Worm (Caenorhabditis elegans): Measurements from ENCODE around the gene ins-32.

The ins-32 gene

DNA sequence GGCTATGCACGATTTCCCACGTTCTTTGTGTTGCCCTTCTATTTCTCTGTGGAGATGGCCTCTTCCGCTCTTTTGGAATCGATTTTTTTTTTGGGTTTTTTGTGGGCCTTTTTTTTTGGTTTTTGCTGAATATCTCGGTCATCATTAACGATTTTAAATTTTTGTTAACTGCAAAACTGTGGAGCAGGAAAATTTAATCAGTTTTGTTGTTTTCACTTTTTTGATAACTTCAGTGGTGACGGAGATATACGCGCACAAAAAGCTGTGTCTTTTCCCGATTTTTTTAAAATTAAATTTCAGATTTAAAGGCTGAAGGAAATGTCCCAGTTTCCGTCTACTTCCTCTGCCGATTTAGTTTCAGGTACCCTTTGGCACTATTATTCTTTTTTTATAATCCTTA lies 17.9 kb downstream of the ins-32 start, which contains the start of gene T24E12.1:
Gene T24E12.1, plus strand, starts transcription at position 301 of the 400 bp plus-strand sequence.
- no peak for TF ChIP-seq ceh-24 (tag; optimal IDR thresholded peaks at IDR 0.05)
- no peak for TF ChIP-seq pax-1 (tag; optimal IDR thresholded peaks at IDR 0.05)
- no peak for TF ChIP-seq ttx-3 (tag; optimal IDR thresholded peaks at IDR 0.05)
- no peak for TF ChIP-seq ceh-6 (GFP tag; optimal IDR thresholded peaks at IDR 0.05)
- no peak for TF ChIP-seq C08G9.2 (tag; optimal IDR thresholded peaks at IDR 0.05)
- no peak for TF ChIP-seq hlh-30 (tag; optimal IDR thresholded peaks at IDR 0.05; ENCODE audit: insufficient read depth)
- no peak for TF ChIP-seq ets-4 (tag; optimal IDR thresholded peaks at IDR 0.05)

DNA sequence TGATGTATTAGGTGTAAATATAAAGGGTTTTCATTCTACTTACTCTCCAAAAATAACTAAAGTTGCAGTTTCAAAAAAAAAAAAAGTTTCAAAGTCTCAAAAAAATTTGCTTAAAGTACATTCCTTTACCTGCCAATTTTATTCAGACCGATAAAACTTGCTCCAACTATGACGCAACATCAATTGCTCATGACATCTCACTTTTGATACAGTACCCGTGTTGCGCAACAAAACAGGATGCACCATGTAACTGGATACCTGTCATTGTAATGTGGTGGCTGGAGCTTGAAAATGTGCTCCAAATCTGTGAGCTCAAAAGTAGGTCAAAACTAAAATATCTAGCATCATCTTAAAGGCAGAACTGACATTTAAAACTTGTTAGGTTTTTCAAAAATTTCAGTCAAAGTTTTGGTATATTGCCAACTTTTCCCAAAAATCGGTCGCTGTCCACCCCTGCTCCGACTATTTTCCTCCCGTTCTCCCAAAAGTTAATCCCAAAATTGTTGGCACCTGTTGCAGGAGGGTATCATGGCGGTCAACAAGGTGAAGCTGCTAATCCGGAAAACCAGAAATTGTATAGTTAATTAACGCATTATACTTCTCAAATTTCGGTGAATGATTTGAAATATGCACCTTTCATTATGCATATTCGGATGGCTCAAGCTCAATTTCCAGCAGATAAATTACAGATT lies 20.7 kb downstream of the ins-32 start, which contains the start of gene T24E12.2:
Gene T24E12.2, plus strand, starts transcription at position 642 of the 692 bp plus-strand sequence.
- TF ChIP-seq pros-1 (tag; optimal IDR thresholded peaks at IDR 0.05), result no peak
- no peak for TF ChIP-seq elt-4 (tag; optimal IDR thresholded peaks at IDR 0.05)
- TF ChIP-seq nhr-11 (tag; optimal IDR thresholded peaks at IDR 0.05), result no peak
- TF ChIP-seq C38D4.7 (GFP tag; optimal IDR thresholded peaks at IDR 0.05), result no peak
- TF ChIP-seq dve-1 (tag; optimal IDR thresholded peaks at IDR 0.05), result no peak
- TF ChIP-seq fkh-6 (tag; optimal IDR thresholded peaks at IDR 0.05), result no peak
- TF ChIP-seq pag-3 (tag; optimal IDR thresholded peaks at IDR 0.05; ENCODE audit: borderline replicate concordance), result no peak
- TF ChIP-seq ets-4 (tag; optimal IDR thresholded peaks at IDR 0.05), result no peak
- no peak for TF ChIP-seq elt-2 (tag; optimal IDR thresholded peaks at IDR 0.05)
- no peak for TF ChIP-seq T23F11.4 (GFP tag; optimal IDR thresholded peaks at IDR 0.05)
- TF ChIP-seq gmeb-2 (tag; optimal IDR thresholded peaks at IDR 0.05), result no peak
- no peak for TF ChIP-seq odd-2 (tag; optimal IDR thresholded peaks at IDR 0.05)
- TF ChIP-seq lin-11 (tag; optimal IDR thresholded peaks at IDR 0.05), result no peak
- TF ChIP-seq Y22D7AL.16 (tag; optimal IDR thresholded peaks at IDR 0.05), result no peak

DNA sequence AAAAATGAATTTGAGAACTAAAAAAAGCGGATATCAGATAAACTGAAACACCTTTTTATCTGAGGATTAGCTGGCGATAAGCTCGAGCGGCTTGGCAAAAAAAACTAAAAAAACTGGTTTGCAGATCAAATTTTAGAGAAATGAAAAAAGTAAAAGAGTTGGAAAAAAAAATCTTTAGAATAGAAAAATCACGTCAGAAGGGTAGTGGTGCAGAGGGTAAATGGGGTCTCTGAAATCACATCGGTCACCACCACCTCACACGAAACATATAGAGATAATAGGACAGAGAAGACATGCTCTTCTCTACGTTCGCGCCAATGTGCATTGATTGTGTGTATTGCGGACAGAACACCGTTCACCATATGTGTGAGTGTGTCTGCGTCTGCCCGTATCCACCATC lies 21.9 kb downstream of the ins-32 start:
- TF ChIP-seq pqm-1 (tag; optimal IDR thresholded peaks at IDR 0.05), result no peak
- TF ChIP-seq ceh-34 (tag; optimal IDR thresholded peaks at IDR 0.05), result no peak
- no peak for TF ChIP-seq fax-1 (tag; optimal IDR thresholded peaks at IDR 0.05)
- TF ChIP-seq syd-9 (tag; optimal IDR thresholded peaks at IDR 0.05), result no peak
- no peak for TF ChIP-seq unc-42 (tag; optimal IDR thresholded peaks at IDR 0.05)
- TF ChIP-seq ceh-19 (GFP tag; optimal IDR thresholded peaks at IDR 0.05), result no peak
- no peak for TF ChIP-seq nhr-232 (tag; optimal IDR thresholded peaks at IDR 0.05)
- TF ChIP-seq pax-1 (tag; optimal IDR thresholded peaks at IDR 0.05), result no peak
- TF ChIP-seq madf-2 (tag; optimal IDR thresholded peaks at IDR 0.05), result no peak
- TF ChIP-seq sdc-2 (tag; optimal IDR thresholded peaks at IDR 0.05), result no peak
- no peak for TF ChIP-seq K02D7.2 (tag; optimal IDR thresholded peaks at IDR 0.05)
- TF ChIP-seq odd-2 (tag; optimal IDR thresholded peaks at IDR 0.05), result no peak
- TF ChIP-seq nhr-11 (tag; optimal IDR thresholded peaks at IDR 0.05), result no peak
- TF ChIP-seq ceh-2 (tag; optimal IDR thresholded peaks at IDR 0.05), result no peak
- no peak for TF ChIP-seq hlh-6 (tag; optimal IDR thresholded peaks at IDR 0.05)
- no peak for TF ChIP-seq che-1 (tag; optimal IDR thresholded peaks at IDR 0.05)

DNA sequence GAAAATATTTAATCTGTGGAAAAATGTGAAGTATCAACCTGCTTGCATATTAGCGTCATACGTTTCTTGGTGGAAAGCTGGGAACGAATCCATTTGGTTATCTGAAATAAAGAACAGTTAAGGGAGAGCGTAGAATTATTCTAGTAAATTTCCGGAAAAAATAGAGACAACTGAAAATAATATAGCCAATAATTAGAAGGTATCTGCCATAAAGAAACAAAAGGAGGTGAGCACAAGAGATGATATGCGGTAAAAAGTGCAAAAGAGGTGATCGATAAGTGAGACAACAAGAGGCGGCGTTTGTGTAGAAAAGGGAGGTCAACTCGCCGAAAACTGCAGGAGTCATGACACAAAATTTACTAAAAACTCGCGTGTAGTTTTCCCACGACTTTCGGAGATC lies 23.7 kb downstream of the ins-32 start, which contains the start of gene T24E12.11:
Gene T24E12.11, minus strand, starts transcription at position 101 of the 400 bp plus-strand sequence.
- TF ChIP-seq tbx-7 (tag; optimal IDR thresholded peaks at IDR 0.05), result no peak
- no peak for TF ChIP-seq hlh-8 (tag; optimal IDR thresholded peaks at IDR 0.05)
- no peak for TF ChIP-seq ceh-18 (tag; optimal IDR thresholded peaks at IDR 0.05)
- TF ChIP-seq che-1 (tag; optimal IDR thresholded peaks at IDR 0.05), result no peak
- no peak for TF ChIP-seq pax-1 (tag; optimal IDR thresholded peaks at IDR 0.05)
- TF ChIP-seq ttx-3 (tag; optimal IDR thresholded peaks at IDR 0.05), result no peak
- no peak for TF ChIP-seq sox-4 (tag; optimal IDR thresholded peaks at IDR 0.05)
- TF ChIP-seq ceh-30 (tag; optimal IDR thresholded peaks at IDR 0.05), result no peak
- no peak for TF ChIP-seq hlh-15 (tag; optimal IDR thresholded peaks at IDR 0.05)
- TF ChIP-seq ztf-16 (tag; optimal IDR thresholded peaks at IDR 0.05), result no peak
- TF ChIP-seq nfya-1 (tag; optimal IDR thresholded peaks at IDR 0.05), result no peak
- no peak for TF ChIP-seq ceh-9 (tag; optimal IDR thresholded peaks at IDR 0.05)
- TF ChIP-seq fax-1 (tag; optimal IDR thresholded peaks at IDR 0.05), result no peak
- no peak for TF ChIP-seq mec-3 (tag; optimal IDR thresholded peaks at IDR 0.05; ENCODE audit: borderline replicate concordance)
- TF ChIP-seq hlh-30 (tag; optimal IDR thresholded peaks at IDR 0.05; ENCODE audit: insufficient read depth), result no peak
- TF ChIP-seq ets-4 (tag; optimal IDR thresholded peaks at IDR 0.05), result no peak
- no peak for TF ChIP-seq rnt-1 (tag; optimal IDR thresholded peaks at IDR 0.05)
